Worm (Caenorhabditis elegans) whole organism, L2 larva: ENCODE data around the gene laat-1.

Experiments
- C34F6.9 ChIP-seq: fragments of 150-350 bp; optimal IDR thresholded peaks from 2 replicates; lab custom pipeline; 2014; ENCODE audit warnings: missing biosample characterization, missing genetic modification characterization
- F13H6.1 ChIP-seq: sonication (generic microtip); optimal IDR thresholded peaks from 2 replicates; lab custom pipeline; 2016; ENCODE audit warnings: missing genetic modification characterization, missing compliant biosample characterization
- R02D3.7 ChIP-seq: fragments of 150-350 bp; optimal IDR thresholded peaks from 2 replicates; lab custom pipeline; 2014; ENCODE audit warnings: missing biosample characterization, missing genetic modification characterization
- Y55F3AM.14 ChIP-seq: fragments of 200-800 bp; sonication (Bioruptor generic); optimal IDR thresholded peaks from 2 replicates; lab custom pipeline; 2018; ENCODE audit warnings: mild to moderate bottlenecking, missing genetic modification characterization, missing compliant biosample characterization
- aly-2 ChIP-seq: fragments of 150-350 bp; optimal IDR thresholded peaks from 2 replicates; lab custom pipeline; 2014; ENCODE audit warnings: missing biosample characterization, missing genetic modification characterization
- ama-1 ChIP-seq: fragments of 150-350 bp; optimal IDR thresholded peaks from 2 replicates; lab custom pipeline; 2018; ENCODE audit warnings: inconsistent platforms
- blmp-1 ChIP-seq: sonication (generic microtip); optimal IDR thresholded peaks from 2 replicates; lab custom pipeline; 2017; ENCODE audit warnings: missing genetic modification characterization, mild to moderate bottlenecking, missing compliant biosample characterization, antibody characterized with exemption, moderate library complexity; ENCODE audit not compliant: insufficient read depth
- ceh-16 ChIP-seq: fragments of 150-350 bp; optimal IDR thresholded peaks from 2 replicates; lab custom pipeline; 2014; ENCODE audit warnings: missing biosample characterization, missing genetic modification characterization
- ceh-82 ChIP-seq: fragments of 150-350 bp; optimal IDR thresholded peaks from 2 replicates; lab custom pipeline; 2014; ENCODE audit warnings: missing biosample characterization, missing genetic modification characterization
- crh-2 ChIP-seq: sonication (generic microtip); optimal IDR thresholded peaks from 2 replicates; lab custom pipeline; 2017; ENCODE audit warnings: missing biosample characterization, missing genetic modification characterization
- dmd-4 ChIP-seq: sonication (generic microtip); optimal IDR thresholded peaks from 2 replicates; lab custom pipeline; 2017; ENCODE audit warnings: missing biosample characterization, missing genetic modification characterization
- egl-27 ChIP-seq: sonication (generic microtip); optimal IDR thresholded peaks from 3 replicates; lab custom pipeline; 2017; ENCODE audit warnings: missing biosample characterization, missing genetic modification reagents, missing genetic modification characterization
- fos-1 ChIP-seq: fragments of 150-350 bp; optimal IDR thresholded peaks from 2 replicates; lab custom pipeline; 2014; ENCODE audit warnings: missing biosample characterization, missing genetic modification characterization
- gmeb-1 ChIP-seq: fragments of 150-350 bp; optimal IDR thresholded peaks from 2 replicates; lab custom pipeline; 2014; ENCODE audit warnings: missing biosample characterization, missing genetic modification characterization
- lin-11 ChIP-seq: fragments of 150-350 bp; sonication (generic microtip); optimal IDR thresholded peaks from 2 replicates; lab custom pipeline; 2014; ENCODE audit warnings: missing biosample characterization, missing genetic modification characterization, inconsistent platforms, mixed read lengths
- lin-13 ChIP-seq: fragments of 150-350 bp; optimal IDR thresholded peaks from 2 replicates; lab custom pipeline; 2014; ENCODE audit warnings: missing biosample characterization, missing genetic modification reagents, missing genetic modification characterization
- lin-39 ChIP-seq: fragments of 150-350 bp; optimal IDR thresholded peaks from 2 replicates; lab custom pipeline; 2014; ENCODE audit warnings: missing biosample characterization, missing genetic modification reagents, missing genetic modification characterization
- mab-5 ChIP-seq: fragments of 150-350 bp; optimal IDR thresholded peaks from 2 replicates; lab custom pipeline; 2014; ENCODE audit warnings: missing biosample characterization, missing genetic modification characterization
- mbf-1 ChIP-seq: sonication (generic microtip); optimal IDR thresholded peaks from 2 replicates; lab custom pipeline; 2017; ENCODE audit warnings: missing biosample characterization, missing genetic modification characterization
- nhr-10 ChIP-seq: sonication (generic microtip); optimal IDR thresholded peaks from 2 replicates; lab custom pipeline; 2017; ENCODE audit warnings: missing biosample characterization, missing genetic modification characterization
- nhr-129 ChIP-seq: fragments of 150-350 bp; optimal IDR thresholded peaks from 2 replicates; lab custom pipeline; 2014; ENCODE audit warnings: missing biosample characterization, missing genetic modification characterization
- nhr-21 ChIP-seq: fragments of 150-350 bp; optimal IDR thresholded peaks from 2 replicates; lab custom pipeline; 2014; ENCODE audit warnings: missing biosample characterization, missing genetic modification characterization
- nhr-25 ChIP-seq: fragments of 150-350 bp; sonication (generic microtip); optimal IDR thresholded peaks from 3 replicates; lab custom pipeline; 2014; ENCODE audit warnings: missing biosample characterization, missing genetic modification characterization
- nhr-6 ChIP-seq: fragments of 150-350 bp; optimal IDR thresholded peaks from 2 replicates; lab custom pipeline; 2014; ENCODE audit warnings: missing biosample characterization, missing genetic modification characterization
- nhr-77 ChIP-seq: fragments of 150-350 bp; optimal IDR thresholded peaks from 2 replicates; lab custom pipeline; 2014; ENCODE audit warnings: missing biosample characterization, missing genetic modification characterization
- peb-1 ChIP-seq: fragments of 150-350 bp; optimal IDR thresholded peaks from 2 replicates; lab custom pipeline; 2014; ENCODE audit warnings: missing biosample characterization, missing genetic modification characterization
- sem-4 ChIP-seq: fragments of 150-350 bp; optimal IDR thresholded peaks from 2 replicates; lab custom pipeline; 2014; ENCODE audit warnings: missing biosample characterization, missing genetic modification reagents, missing genetic modification characterization
- sma-3 ChIP-seq: sonication (generic microtip); optimal IDR thresholded peaks from 2 replicates; lab custom pipeline; 2016; ENCODE audit warnings: missing genetic modification reagents, missing genetic modification characterization, missing compliant biosample characterization
- sma-9 ChIP-seq, 2 experiments: fragments of 150-350 bp in 1 of 2; sonication (generic microtip) in 1 of 2; optimal IDR thresholded peaks; 2 replicates each; lab custom pipeline; 2014 to 2016; ENCODE audit warnings: missing genetic modification characterization in 2 of 2, mild to moderate bottlenecking in 1 of 2, missing biosample characterization in 1 of 2, missing compliant biosample characterization in 1 of 2, missing genetic modification reagents in 1 of 2, moderate library complexity in 1 of 2
- snpc-4 ChIP-seq: fragments of 150-350 bp; optimal IDR thresholded peaks from 2 replicates; lab custom pipeline; 2014; ENCODE audit warnings: missing biosample characterization, missing genetic modification characterization
- unc-39 ChIP-seq: fragments of 150-350 bp; optimal IDR thresholded peaks from 2 replicates; lab custom pipeline; 2014; ENCODE audit warnings: missing biosample characterization, missing genetic modification characterization
- unc-55 ChIP-seq: fragments of 150-350 bp; sonication (generic microtip); optimal IDR thresholded peaks from 3 replicates; lab custom pipeline; 2014; ENCODE audit warnings: missing biosample characterization, missing genetic modification reagents, missing genetic modification characterization
- unc-62 ChIP-seq: fragments of 150-350 bp; optimal IDR thresholded peaks from 2 replicates; lab custom pipeline; 2014; ENCODE audit warnings: missing biosample characterization, missing genetic modification reagents, missing genetic modification characterization
- zag-1 ChIP-seq: fragments of 150-350 bp; optimal IDR thresholded peaks from 2 replicates; lab custom pipeline; 2014; ENCODE audit warnings: missing biosample characterization, missing genetic modification characterization
- ztf-11 ChIP-seq: sonication (generic microtip); optimal IDR thresholded peaks from 2 replicates; lab custom pipeline; 2017; ENCODE audit warnings: missing biosample characterization, missing genetic modification characterization
- ztf-4 ChIP-seq: fragments of 150-350 bp; optimal IDR thresholded peaks from 2 replicates; lab custom pipeline; 2014; ENCODE audit warnings: missing biosample characterization, missing genetic modification characterization

The laat-1 gene

ce11 chrII:273872-274271 is 36.3 kb upstream of the laat-1 start, which contains the start of gene B0432.7:
Gene B0432.7, minus strand, starts transcription at chrII:273972.
- TF ChIP-seq lin-39 (tag; lab: Kevin White, UChicago), result no peak
- TF ChIP-seq Y55F3AM.14, result no peak
- no peak for TF ChIP-seq ztf-4 (tag; lab: Kevin White, UChicago)
- no peak for TF ChIP-seq crh-2 (tag; lab: Kevin White, UChicago)
- TF ChIP-seq nhr-129 (tag; lab: Kevin White, UChicago), result no peak
- no peak for TF ChIP-seq blmp-1
- no peak for TF ChIP-seq zag-1
- TF ChIP-seq mab-5 (tag; lab: Kevin White, UChicago), result no peak
- no peak for TF ChIP-seq F13H6.1 (tag; lab: Kevin White, UChicago)
- no peak for TF ChIP-seq nhr-6
- no peak for TF ChIP-seq dmd-4 (tag; lab: Kevin White, UChicago)
- no peak for TF ChIP-seq C34F6.9 (tag; lab: Kevin White, UChicago)
- TF ChIP-seq ama-1 (lab: Kevin White, UChicago), result no peak
- TF ChIP-seq ceh-82 (tag; lab: Kevin White, UChicago), result no peak
- no peak for TF ChIP-seq sem-4 (tag; lab: Kevin White, UChicago)
- TF ChIP-seq sma-3 (GFP tag; lab: Kevin White, UChicago), result no peak
- no peak for TF ChIP-seq lin-11 (tag; lab: Kevin White, UChicago)
- TF ChIP-seq fos-1 (tag; lab: Kevin White, UChicago), result no peak
- TF ChIP-seq nhr-77, result no peak
- TF ChIP-seq sma-9 (GFP tag; optimal IDR thresholded peaks at IDR 0.05; lab: Kevin White, UChicago), result no peak
- no peak for TF ChIP-seq sma-9 (tag; optimal IDR thresholded peaks at IDR 0.05; lab: Kevin White, UChicago)

ce11 chrII:264053-264452 is 26.4 kb upstream of the laat-1 start, which contains the start of gene B0432.14:
Gene B0432.14, plus strand, starts transcription at chrII:264353.
- TF ChIP-seq unc-39 (no peak), C34F6.9 (tag; lab: Kevin White, UChicago) (no peak), nhr-25 (tag; lab: Kevin White, UChicago) (no peak), sma-3 (GFP tag; lab: Kevin White, UChicago) (no peak), gmeb-1 (no peak), egl-27 (tag; lab: Kevin White, UChicago) (no peak), ama-1 (lab: Kevin White, UChicago) (no peak), Y55F3AM.14 (no peak), ztf-4 (tag; lab: Kevin White, UChicago) (no peak), aly-2 (tag; lab: Kevin White, UChicago) (no peak), R02D3.7 (tag; lab: Kevin White, UChicago) (no peak), snpc-4 (tag; lab: Kevin White, UChicago) (no peak), nhr-21 (tag; lab: Kevin White, UChicago) (no peak), nhr-10 (no peak), fos-1 (tag; lab: Kevin White, UChicago) (no peak)

- TF ChIP-seq unc-62 (GFP tag; lab: Kevin White, UChicago) (no peak), ztf-11 (tag; lab: Kevin White, UChicago) (no peak), sma-3 (GFP tag; lab: Kevin White, UChicago) (no peak), ceh-82 (tag; lab: Kevin White, UChicago) (no peak), mbf-1 (no peak)
These were observed 25.9 kb upstream of the laat-1 start, which contains the start of gene scc-2 for ce11 chrII:263563-263962. Gene scc-2, minus strand, starts transcription at chrII:263663.

- TF ChIP-seq dmd-4 (tag; lab: Kevin White, UChicago), result no peak
- no peak for TF ChIP-seq lin-11 (tag; lab: Kevin White, UChicago)
- TF ChIP-seq peb-1 (tag; lab: Kevin White, UChicago), result no peak
- TF ChIP-seq sem-4 (tag; lab: Kevin White, UChicago), result no peak
- no peak for TF ChIP-seq mbf-1
- no peak for TF ChIP-seq ceh-16 (tag; lab: Kevin White, UChicago)
- TF ChIP-seq nhr-21 (tag; lab: Kevin White, UChicago), result no peak
- TF ChIP-seq lin-13 (GFP tag; lab: Kevin White, UChicago), result no peak
- no peak for TF ChIP-seq sma-3 (GFP tag; lab: Kevin White, UChicago)
- no peak for TF ChIP-seq unc-55 (GFP tag; lab: Kevin White, UChicago)
These were observed 19.9 kb upstream of the laat-1 start, which contains the start of gene cat-2 for ce11 chrII:257519-257918. Gene cat-2, plus strand, starts transcription at chrII:257819.
